Fruit fly (Drosophila melanogaster) whole organism, prepupa: Measurements from ENCODE around the gene CG32280.

Source experiments
- Blimp-1 ChIP-seq: fragments of 200-800 bp; sonication (Bioruptor generic); optimal IDR thresholded peaks from 3 replicates; lab custom pipeline; 2017; ENCODE audit warnings: missing biosample characterization, missing genetic modification characterization, mild to moderate bottlenecking, moderate library complexity, missing genetic modification reagents
- CG10631 ChIP-seq: fragments of 200-800 bp; sonication (Bioruptor generic); optimal IDR thresholded peaks from 2 replicates; lab custom pipeline; 2016; ENCODE audit warnings: missing biosample characterization, missing genetic modification characterization
- CG10669 ChIP-seq: fragments of 200-800 bp; sonication (Bioruptor generic); optimal IDR thresholded peaks from 3 replicates; lab custom pipeline; 2018; ENCODE audit warnings: missing biosample characterization, mild to moderate bottlenecking, missing genetic modification characterization, moderate library complexity
- CG11294 ChIP-seq: fragments of 200-800 bp; sonication (Bioruptor generic); IDR thresholded peaks from 2 replicates; pipeline ENCODE4 v1.3.6; 2022; ENCODE audit warnings: missing biosample characterization, missing genetic modification characterization
- CG11902 ChIP-seq: fragments of 200-800 bp; sonication (Bioruptor generic); optimal IDR thresholded peaks from 3 replicates; lab custom pipeline; 2016; ENCODE audit warnings: missing biosample characterization, missing genetic modification characterization
- CG15336 ChIP-seq: fragments of 200-800 bp; sonication (Bioruptor generic); IDR thresholded peaks from 2 replicates; pipeline ENCODE4 v1.3.6; 2022; ENCODE audit warnings: missing biosample characterization, missing genetic modification characterization
- CG1621 ChIP-seq: fragments of 200-800 bp; sonication (Bioruptor generic); optimal IDR thresholded peaks from 3 replicates; lab custom pipeline; 2018; ENCODE audit warnings: missing biosample characterization, mild to moderate bottlenecking, missing genetic modification characterization
- CG16779 ChIP-seq: fragments of 200-800 bp; sonication (Bioruptor generic); optimal IDR thresholded peaks from 3 replicates; lab custom pipeline; 2017; ENCODE audit warnings: missing biosample characterization, mild to moderate bottlenecking, missing genetic modification characterization
- CG3032 ChIP-seq: fragments of 200-800 bp; optimal IDR thresholded peaks from 2 replicates; lab custom pipeline; 2019; ENCODE audit warnings: missing biosample characterization, mild to moderate bottlenecking, missing genetic modification characterization, moderate library complexity
- CG31627 ChIP-seq: fragments of 200-800 bp; sonication (Bioruptor generic); optimal IDR thresholded peaks from 3 replicates; lab custom pipeline; 2016; ENCODE audit warnings: missing biosample characterization, missing genetic modification characterization
- CG32006 ChIP-seq: fragments of 200-800 bp; sonication (Bioruptor generic); optimal IDR thresholded peaks from 3 replicates; lab custom pipeline; 2017; ENCODE audit warnings: missing biosample characterization, mild to moderate bottlenecking, missing genetic modification characterization
- CG34406 ChIP-seq: fragments of 200-800 bp; sonication (Bioruptor generic); optimal IDR thresholded peaks from 3 replicates; lab custom pipeline; 2016; ENCODE audit warnings: missing biosample characterization, missing genetic modification characterization
- CG3919 ChIP-seq: fragments of 200-800 bp; sonication (Bioruptor generic); optimal IDR thresholded peaks from 3 replicates; lab custom pipeline; 2016; ENCODE audit warnings: missing biosample characterization, missing genetic modification characterization
- CG4318 ChIP-seq: fragments of 200-800 bp; sonication (Bioruptor generic); optimal IDR thresholded peaks from 3 replicates; lab custom pipeline; 2017; ENCODE audit warnings: missing biosample characterization, mild to moderate bottlenecking, missing genetic modification characterization
- CG6163 ChIP-seq: fragments of 200-800 bp; sonication (Bioruptor generic); IDR thresholded peaks from 3 replicates; pipeline ENCODE4 v1.3.6; 2022; ENCODE audit warnings: missing biosample characterization, missing genetic modification characterization
- CG6276 ChIP-seq: fragments of 200-800 bp; sonication (Bioruptor generic); optimal IDR thresholded peaks from 2 replicates; lab custom pipeline; 2017; ENCODE audit warnings: missing biosample characterization, mild to moderate bottlenecking, missing genetic modification characterization
- CG6792 ChIP-seq: fragments of 200-800 bp; sonication (Bioruptor generic); optimal IDR thresholded peaks from 3 replicates; lab custom pipeline; 2016; ENCODE audit warnings: missing biosample characterization, missing genetic modification characterization
- CG6854 ChIP-seq: fragments of 200-800 bp; sonication (Bioruptor generic); optimal IDR thresholded peaks from 2 replicates; lab custom pipeline; 2017; ENCODE audit warnings: missing biosample characterization, mild to moderate bottlenecking, missing genetic modification characterization
- CG7368 ChIP-seq: fragments of 200-800 bp; sonication (Bioruptor generic); optimal IDR thresholded peaks from 3 replicates; lab custom pipeline; 2016; ENCODE audit warnings: missing biosample characterization, missing genetic modification characterization
- CG8119 ChIP-seq: fragments of 200-800 bp; sonication (Bioruptor generic); IDR thresholded peaks from 3 replicates; pipeline ENCODE4 v1.3.6; 2022; ENCODE audit warnings: missing biosample characterization, missing genetic modification characterization
- CG8319 ChIP-seq: fragments of 200-800 bp; sonication (Bioruptor generic); optimal IDR thresholded peaks from 3 replicates; lab custom pipeline; 2016; ENCODE audit warnings: missing biosample characterization, missing genetic modification characterization
- CG8632 ChIP-seq: fragments of 200-800 bp; sonication (Bioruptor generic); optimal IDR thresholded peaks from 3 replicates; lab custom pipeline; 2016; ENCODE audit warnings: missing biosample characterization, missing genetic modification characterization
- CG9139 ChIP-seq: fragments of 200-800 bp; sonication (Bioruptor generic); optimal IDR thresholded peaks from 3 replicates; lab custom pipeline; 2017; ENCODE audit warnings: missing biosample characterization, mild to moderate bottlenecking, missing genetic modification characterization
- Eip75B ChIP-seq: fragments of 200-800 bp; sonication (Bioruptor generic); optimal IDR thresholded peaks from 3 replicates; lab custom pipeline; 2016; ENCODE audit warnings: missing biosample characterization, missing genetic modification characterization
- Eip78C ChIP-seq: fragments of 200-800 bp; sonication (Bioruptor generic); peaks from one replicate; lab custom pipeline; 2016; ENCODE audit warnings: missing biosample characterization, missing genetic modification characterization
- Eip93F ChIP-seq: fragments of 200-800 bp; sonication (Bioruptor generic); optimal IDR thresholded peaks from 2 replicates; lab custom pipeline; 2016; ENCODE audit warnings: missing biosample characterization, mild to moderate bottlenecking, missing genetic modification characterization
- Ets21C ChIP-seq: fragments of 200-800 bp; sonication (Bioruptor generic); optimal IDR thresholded peaks from 3 replicates; lab custom pipeline; 2016; ENCODE audit warnings: missing biosample characterization, missing genetic modification characterization
- Ets96B ChIP-seq: fragments of 200-800 bp; optimal IDR thresholded peaks from 2 replicates; lab custom pipeline; 2019; ENCODE audit warnings: missing biosample characterization, mild to moderate bottlenecking, missing genetic modification characterization, moderate library complexity
- Gug ChIP-seq: fragments of 200-800 bp; sonication (Bioruptor generic); IDR thresholded peaks from 2 replicates; pipeline ENCODE4 v1.3.6; 2022; ENCODE audit warnings: missing biosample characterization, missing genetic modification characterization
- Hr38 ChIP-seq: sonication (Bioruptor generic); optimal IDR thresholded peaks from 2 replicates; lab custom pipeline; 2016; ENCODE audit warnings: missing biosample characterization, missing genetic modification characterization
- Hr4 ChIP-seq: fragments of 200-800 bp; sonication (Bioruptor generic); optimal IDR thresholded peaks from 3 replicates; lab custom pipeline; 2016; ENCODE audit warnings: missing biosample characterization, missing genetic modification characterization
- Lpt ChIP-seq: fragments of 200-800 bp; sonication (Bioruptor generic); optimal IDR thresholded peaks from 3 replicates; lab custom pipeline; 2016; ENCODE audit warnings: missing biosample characterization, missing genetic modification characterization
- Met ChIP-seq: fragments of 200-800 bp; sonication (Bioruptor generic); optimal IDR thresholded peaks from 3 replicates; lab custom pipeline; 2016; ENCODE audit warnings: missing biosample characterization, missing genetic modification characterization
- OdsH ChIP-seq: fragments of 200-800 bp; sonication (Bioruptor generic); optimal IDR thresholded peaks from 3 replicates; lab custom pipeline; 2016; ENCODE audit warnings: missing biosample characterization, missing genetic modification characterization
- Sox102F ChIP-seq: fragments of 200-800 bp; sonication (Bioruptor generic); optimal IDR thresholded peaks from 2 replicates; lab custom pipeline; 2016; ENCODE audit warnings: missing biosample characterization, mild to moderate bottlenecking, missing genetic modification characterization
- Sox14 ChIP-seq: fragments of 200-800 bp; sonication (Bioruptor generic); optimal IDR thresholded peaks from 3 replicates; lab custom pipeline; 2016; ENCODE audit warnings: missing biosample characterization, missing genetic modification characterization
- Sox15 ChIP-seq: fragments of 200-800 bp; sonication (Bioruptor generic); optimal IDR thresholded peaks from 3 replicates; lab custom pipeline; 2016; ENCODE audit warnings: missing biosample characterization, missing genetic modification characterization
- acj6 ChIP-seq: fragments of 200-800 bp; sonication (Bioruptor generic); optimal IDR thresholded peaks from 3 replicates; lab custom pipeline; 2016; ENCODE audit warnings: missing biosample characterization, missing genetic modification characterization
- dac ChIP-seq: fragments of 200-800 bp; sonication (Bioruptor generic); optimal IDR thresholded peaks from 2 replicates; lab custom pipeline; 2017; ENCODE audit warnings: missing biosample characterization, mild to moderate bottlenecking, missing genetic modification characterization
- eg ChIP-seq: fragments of 200-800 bp; sonication (Bioruptor generic); IDR thresholded peaks from 3 replicates; pipeline ENCODE4 v1.3.6; 2022; ENCODE audit warnings: missing biosample characterization, missing genetic modification characterization
- esn ChIP-seq: fragments of 200-800 bp; sonication (Bioruptor generic); optimal IDR thresholded peaks from 2 replicates; lab custom pipeline; 2016; ENCODE audit warnings: missing biosample characterization, mild to moderate bottlenecking, missing genetic modification characterization, moderate library complexity
- fd59A ChIP-seq: fragments of 200-800 bp; sonication (Bioruptor generic); optimal IDR thresholded peaks from 2 replicates; lab custom pipeline; 2017; ENCODE audit warnings: missing biosample characterization, mild to moderate bottlenecking, missing genetic modification characterization, missing genetic modification reagents
- fd85E ChIP-seq: fragments of 200-800 bp; sonication (Bioruptor generic); optimal IDR thresholded peaks from 3 replicates; lab custom pipeline; 2016; ENCODE audit warnings: missing biosample characterization, missing genetic modification characterization
- fkh ChIP-seq: fragments of 200-800 bp; sonication (Bioruptor generic); optimal IDR thresholded peaks from 3 replicates; lab custom pipeline; 2017; ENCODE audit warnings: missing biosample characterization, mild to moderate bottlenecking, missing genetic modification characterization, moderate library complexity
- pdm3 ChIP-seq: fragments of 200-800 bp; sonication (Bioruptor generic); optimal IDR thresholded peaks from 3 replicates; lab custom pipeline; 2016; ENCODE audit warnings: missing biosample characterization, missing genetic modification characterization
- ss ChIP-seq, 2 experiments: fragments of 200-800 bp; sonication (Bioruptor generic); optimal IDR thresholded peaks; 2 replicates in 1 of 2; 3 replicates in 1 of 2; lab custom pipeline; 2017 to 2018; ENCODE audit warnings: mild to moderate bottlenecking in 2 of 2, missing biosample characterization in 2 of 2, missing genetic modification characterization in 2 of 2, moderate library complexity in 1 of 2
- vri ChIP-seq: fragments of 200-800 bp; sonication (Bioruptor generic); optimal IDR thresholded peaks from 3 replicates; lab custom pipeline; 2016; ENCODE audit warnings: missing biosample characterization, mild to moderate bottlenecking, missing genetic modification characterization

CG32280 gene

dm6 chr3L:3192912-3193311 is 27.9 kb downstream of the CG32280 start, which contains the start of gene Hsp83 (continued):
- TF ChIP-seq OdsH (GFP tag; lab: Kevin White, UChicago) (peak; percentile 84), Sox14 (GFP tag; lab: Kevin White, UChicago) (peak; percentile 84), Sox15 (peak; percentile 18), esn (peak; percentile 97), CG11902 (GFP tag; lab: Kevin White, UChicago) (peak; percentile 34), CG34406 (GFP tag; lab: Kevin White, UChicago) (peak; percentile 93), fd59A (GFP tag; lab: Kevin White, UChicago) (peak; percentile 85), CG6163 (GFP tag; lab: Robert Waterston, UW) (peak; percentile 97), CG8119 (GFP tag; lab: Robert Waterston, UW) (peak; percentile 82), vri (GFP tag; lab: Kevin White, UChicago) (peak; percentile 98), CG9139 (GFP tag; lab: Kevin White, UChicago) (peak; percentile 98), CG4318 (GFP tag; lab: Kevin White, UChicago) (peak; percentile 34), Eip78C (GFP tag; lab: Kevin White, UChicago) (peak; percentile 99), CG6276 (no peak), CG3919 (GFP tag; lab: Kevin White, UChicago) (peak; percentile 96), CG6854 (GFP tag; lab: Kevin White, UChicago) (peak; percentile 100), Blimp-1 (GFP tag; lab: Kevin White, UChicago) (peak; percentile 91), acj6 (GFP tag; lab: Kevin White, UChicago) (peak; percentile 85), Eip75B (GFP tag; lab: Kevin White, UChicago) (peak; percentile 95)

- TF ChIP-seq CG8632 (GFP tag; lab: Kevin White, UChicago) (peak; percentile 97), CG6163 (GFP tag; lab: Robert Waterston, UW) (peak; percentile 99), ss (GFP tag; optimal IDR thresholded peaks at IDR 0.05; lab: Kevin White, UChicago) (peak; percentile 69 to 83), Sox14 (GFP tag; lab: Kevin White, UChicago) (peak; percentile 94), CG9139 (GFP tag; lab: Kevin White, UChicago) (peak; percentile 85), CG8319 (GFP tag; lab: Kevin White, UChicago) (peak; percentile 94), CG8119 (GFP tag; lab: Robert Waterston, UW) (peak; percentile 98), eg (GFP tag; lab: Robert Waterston, UW) (peak; percentile 99), Ets21C (GFP tag; lab: Kevin White, UChicago) (peak; percentile 82), CG6854 (GFP tag; lab: Kevin White, UChicago) (peak; percentile 74), fkh (peak; percentile 15), Blimp-1 (GFP tag; lab: Kevin White, UChicago) (peak; percentile 85), CG6792 (peak; percentile 95), Ets96B (tag; lab: Kevin White, UChicago) (peak; percentile 95), fd59A (GFP tag; lab: Kevin White, UChicago) (peak; percentile 80), acj6 (GFP tag; lab: Kevin White, UChicago) (peak; percentile 97), vri (GFP tag; lab: Kevin White, UChicago) (peak; percentile 94), Sox15 (peak; percentile 88), CG34406 (GFP tag; lab: Kevin White, UChicago) (peak; percentile 98), Eip93F (GFP tag; lab: Kevin White, UChicago) (peak; percentile 93), Hr4 (GFP tag; lab: Kevin White, UChicago) (peak; percentile 96), Eip75B (GFP tag; lab: Kevin White, UChicago) (peak; percentile 96), pdm3 (GFP tag; lab: Kevin White, UChicago) (peak; percentile 97), CG15336 (GFP tag; lab: Robert Waterston, UW) (peak; percentile 99), Gug (GFP tag; lab: Robert Waterston, UW) (peak; percentile 98), CG7368 (GFP tag; lab: Kevin White, UChicago) (peak; percentile 97), CG31627 (GFP tag; lab: Kevin White, UChicago) (peak; percentile 90), CG10631 (peak; percentile 98), esn (peak; percentile 98), CG32006 (GFP tag; lab: Kevin White, UChicago) (peak; percentile 99), Met (peak; percentile 97), OdsH (GFP tag; lab: Kevin White, UChicago) (peak; percentile 98), dac (GFP tag; lab: Kevin White, UChicago) (peak; percentile 95), CG10669 (peak; percentile 96), CG1621 (tag; lab: Kevin White, UChicago) (peak; percentile 92), Sox102F (GFP tag; lab: Kevin White, UChicago) (peak; percentile 97), fd85E (GFP tag; lab: Kevin White, UChicago) (peak; percentile 93), CG16779 (tag; lab: Kevin White, UChicago) (peak; percentile 93), Hr38 (GFP tag; lab: Kevin White, UChicago) (no peak), Lpt (GFP tag; lab: Kevin White, UChicago) (peak; percentile 96), CG3032 (peak; percentile 91), CG11294 (peak; percentile 94)
These were observed 29.1 kb downstream of the CG32280 start for dm6 chr3L:3194059-3194458.
